Fruit fly (Drosophila melanogaster) whole organism, embryonic: ENCODE measurements around the gene CG42263.

Experiments
- Atf-2 ChIP-seq: fragments of 200-800 bp; sonication (Bioruptor generic); optimal IDR thresholded peaks from 2 replicates; lab custom pipeline; 2016; ENCODE audit warnings: missing biosample characterization, missing genetic modification characterization
- B-H1 ChIP-seq: fragments of 200-800 bp; sonication (Bioruptor generic); IDR thresholded peaks from 3 replicates; pipeline ENCODE4 v1.3.6; 2022; ENCODE audit warnings: missing biosample characterization, missing genetic modification characterization
- C15 ChIP-seq: fragments of 200-800 bp; sonication (Bioruptor generic); IDR thresholded peaks from 3 replicates; pipeline ENCODE4 v1.3.6; 2022; ENCODE audit warnings: missing biosample characterization, missing genetic modification characterization
- CG10565 ChIP-seq: fragments of 200-800 bp; sonication (Bioruptor generic); optimal IDR thresholded peaks from 3 replicates; lab custom pipeline; 2016; ENCODE audit warnings: missing biosample characterization, mild to moderate bottlenecking, missing genetic modification characterization
- CG12236 ChIP-seq: fragments of 200-800 bp; sonication (Bioruptor generic); optimal IDR thresholded peaks from 2 replicates; lab custom pipeline; 2016; ENCODE audit warnings: missing biosample characterization, missing genetic modification characterization
- CG12391 ChIP-seq: fragments of 200-800 bp; sonication (Bioruptor generic); optimal IDR thresholded peaks from 3 replicates; lab custom pipeline; 2018; ENCODE audit warnings: missing biosample characterization, mild to moderate bottlenecking, missing genetic modification characterization, moderate library complexity
- CG1602 ChIP-seq: fragments of 200-800 bp; sonication (Bioruptor generic); optimal IDR thresholded peaks from 3 replicates; lab custom pipeline; 2016; ENCODE audit warnings: missing biosample characterization, missing genetic modification characterization
- CG17328 ChIP-seq: fragments of 200-800 bp; sonication (Bioruptor generic); IDR thresholded peaks from 2 replicates; pipeline ENCODE4 v1.3.6; 2022; ENCODE audit warnings: missing biosample characterization, missing genetic modification characterization
- CG2678 ChIP-seq: fragments of 200-800 bp; sonication (Bioruptor generic); optimal IDR thresholded peaks from 3 replicates; lab custom pipeline; 2019; ENCODE audit warnings: missing biosample characterization, mild to moderate bottlenecking, missing genetic modification characterization, moderate library complexity
- CG30403 ChIP-seq: fragments of 200-800 bp; sonication (Bioruptor generic); optimal IDR thresholded peaks from 3 replicates; lab custom pipeline; 2016; ENCODE audit warnings: missing biosample characterization, missing genetic modification characterization
- CG30431 ChIP-seq: fragments of 200-800 bp; sonication (Bioruptor generic); optimal IDR thresholded peaks from 2 replicates; lab custom pipeline; 2017; ENCODE audit warnings: missing biosample characterization, missing genetic modification characterization
- CG31365 ChIP-seq: fragments of 200-800 bp; sonication (Bioruptor generic); optimal IDR thresholded peaks from 2 replicates; lab custom pipeline; 2018; ENCODE audit warnings: missing biosample characterization, mild to moderate bottlenecking, missing genetic modification characterization
- CG31441 ChIP-seq: fragments of 200-800 bp; sonication (Bioruptor generic); IDR thresholded peaks from 2 replicates; pipeline ENCODE4 v1.3.6; 2022; ENCODE audit warnings: missing biosample characterization, missing genetic modification characterization
- CG3838 ChIP-seq: fragments of 200-800 bp; sonication (Bioruptor generic); optimal IDR thresholded peaks from 3 replicates; lab custom pipeline; 2016; ENCODE audit warnings: missing biosample characterization, missing genetic modification characterization
- CG6175 ChIP-seq: fragments of 200-800 bp; sonication (Bioruptor generic); IDR thresholded peaks from 3 replicates; pipeline ENCODE4 v1.3.6; 2022; ENCODE audit warnings: missing biosample characterization, missing genetic modification characterization
- CG6689 ChIP-seq: fragments of 200-800 bp; sonication (Bioruptor generic); IDR thresholded peaks from 2 replicates; pipeline ENCODE4 v1.3.6; 2022; ENCODE audit warnings: missing biosample characterization, missing genetic modification characterization
- CG7372 ChIP-seq: fragments of 200-800 bp; sonication (Bioruptor generic); IDR thresholded peaks from 2 replicates; pipeline ENCODE4 v1.3.6; 2022; ENCODE audit warnings: missing biosample characterization, missing genetic modification characterization
- CG7745 ChIP-seq: fragments of 200-800 bp; sonication (Bioruptor generic); optimal IDR thresholded peaks from 2 replicates; lab custom pipeline; 2018; ENCODE audit warnings: missing biosample characterization, mild to moderate bottlenecking, missing genetic modification characterization, moderate library complexity
- CG9727 ChIP-seq: fragments of 200-800 bp; sonication (Bioruptor generic); optimal IDR thresholded peaks from 3 replicates; lab custom pipeline; 2017; ENCODE audit warnings: missing biosample characterization, mild to moderate bottlenecking, missing genetic modification characterization
- Deaf1 ChIP-seq: fragments of 200-800 bp; optimal IDR thresholded peaks from 3 replicates; lab custom pipeline; 2019; ENCODE audit warnings: missing biosample characterization, mild to moderate bottlenecking, missing genetic modification characterization, moderate library complexity
- Ets65A ChIP-seq: fragments of 200-800 bp; sonication (Bioruptor generic); peaks from one replicate; lab custom pipeline; 2016; ENCODE audit warnings: missing biosample characterization, missing genetic modification characterization
- H2.0 ChIP-seq: fragments of 200-800 bp; sonication (Bioruptor generic); IDR thresholded peaks from 2 replicates; pipeline ENCODE4 v1.3.6; 2022; ENCODE audit warnings: missing biosample characterization, missing genetic modification characterization
- MESR4 ChIP-seq: fragments of 200-800 bp; sonication (Bioruptor generic); optimal IDR thresholded peaks from 2 replicates; lab custom pipeline; 2018; ENCODE audit warnings: missing biosample characterization, mild to moderate bottlenecking, missing genetic modification characterization, moderate library complexity
- NC2α ChIP-seq: fragments of 200-800 bp; sonication (Bioruptor generic); optimal IDR thresholded peaks from 2 replicates; lab custom pipeline; 2016; ENCODE audit warnings: missing biosample characterization, missing genetic modification characterization
- NK7.1 ChIP-seq: fragments of 200-800 bp; sonication (Bioruptor generic); optimal IDR thresholded peaks from 3 replicates; lab custom pipeline; 2016; ENCODE audit warnings: missing biosample characterization, missing genetic modification characterization
- Oaz ChIP-seq: fragments of 200-800 bp; sonication (Bioruptor generic); IDR thresholded peaks from 2 replicates; pipeline ENCODE4 v1.3.6; 2022; ENCODE audit warnings: missing biosample characterization, missing genetic modification characterization
- Oli ChIP-seq: fragments of 200-800 bp; sonication (Bioruptor generic); optimal IDR thresholded peaks from 2 replicates; lab custom pipeline; 2018; ENCODE audit warnings: missing biosample characterization, mild to moderate bottlenecking, missing genetic modification characterization, moderate library complexity
- Scr ChIP-seq: fragments of 200-800 bp; sonication (Bioruptor generic); IDR thresholded peaks from 2 replicates; pipeline ENCODE4 v1.3.6; 2022; ENCODE audit warnings: missing biosample characterization, missing genetic modification characterization; ENCODE audit not compliant: partially characterized antibody
- Spps ChIP-seq: fragments of 200-800 bp; sonication (Bioruptor generic); optimal IDR thresholded peaks from 2 replicates; lab custom pipeline; 2018; ENCODE audit warnings: missing biosample characterization, mild to moderate bottlenecking, missing genetic modification characterization
- Trl ChIP-seq, 3 experiments: fragments of >200 bp in 2 of 3; fragments of 200-800 bp in 1 of 3; sonication (Bioruptor generic) in 1 of 3; optimal IDR thresholded peaks; 2 replicates in 1 of 3; 3 replicates in 2 of 3; lab custom pipeline; 2016 to 2017; ENCODE audit warnings: missing biosample characterization in 1 of 3, missing genetic modification characterization in 1 of 3
- Usf ChIP-seq: fragments of 200-800 bp; sonication (Bioruptor generic); optimal IDR thresholded peaks from 2 replicates; lab custom pipeline; 2017; ENCODE audit warnings: missing genotype, missing biosample characterization, missing genetic modification characterization
- ato ChIP-seq: fragments of 200-800 bp; sonication (Bioruptor generic); IDR thresholded peaks from 2 replicates; pipeline ENCODE4 v1.3.6; 2022; ENCODE audit warnings: missing biosample characterization, missing genetic modification characterization; ENCODE audit not compliant: partially characterized antibody
- bsh ChIP-seq, 2 experiments: fragments of 200-800 bp; sonication (Bioruptor generic); optimal IDR thresholded peaks; 2 replicates each; lab custom pipeline; 2017 to 2018; ENCODE audit warnings: mild to moderate bottlenecking in 2 of 2, missing biosample characterization in 2 of 2, missing genetic modification characterization in 2 of 2, moderate library complexity in 1 of 2
- fd96Cb ChIP-seq: fragments of 200-800 bp; sonication (Bioruptor generic); optimal IDR thresholded peaks from 2 replicates; lab custom pipeline; 2018; ENCODE audit warnings: missing biosample characterization, mild to moderate bottlenecking, missing genetic modification characterization, moderate library complexity
- gcm ChIP-seq: fragments of 200-800 bp; sonication (Bioruptor generic); optimal IDR thresholded peaks from 2 replicates; lab custom pipeline; 2019; ENCODE audit warnings: missing biosample characterization, mild to moderate bottlenecking, missing genetic modification characterization, moderate library complexity
- gfzf ChIP-seq: fragments of 200-800 bp; sonication (Bioruptor generic); optimal IDR thresholded peaks from 2 replicates; lab custom pipeline; 2016; ENCODE audit warnings: missing biosample characterization, mild to moderate bottlenecking, missing genetic modification characterization, moderate library complexity
- insv ChIP-seq, 2 experiments: fragments of 200-800 bp; sonication (Bioruptor generic); optimal IDR thresholded peaks; 3 replicates each; lab custom pipeline; 2016 to 2018; ENCODE audit warnings: missing biosample characterization in 2 of 2, missing genetic modification characterization in 2 of 2
- lbe ChIP-seq: fragments of 200-800 bp; sonication (Bioruptor generic); optimal IDR thresholded peaks from 2 replicates; lab custom pipeline; 2016; ENCODE audit warnings: missing biosample characterization, mild to moderate bottlenecking, missing genetic modification characterization
- lola ChIP-seq, 3 experiments: fragments of >200 bp in 2 of 3; fragments of 200-800 bp in 1 of 3; sonication (Bioruptor generic) in 1 of 3; optimal IDR thresholded peaks; 2 replicates each; lab custom pipeline; 2017 to 2019; ENCODE audit warnings: missing biosample characterization in 3 of 3, missing genetic modification characterization in 3 of 3, mild to moderate bottlenecking in 1 of 3, moderate library complexity in 1 of 3
- mld ChIP-seq: fragments of 200-800 bp; sonication (Bioruptor generic); IDR thresholded peaks from 3 replicates; pipeline ENCODE4 v1.3.6; 2022; ENCODE audit warnings: missing biosample characterization, missing genetic modification characterization; ENCODE audit not compliant: partially characterized antibody
- nerfin-2 ChIP-seq: fragments of 200-800 bp; sonication (Bioruptor generic); IDR thresholded peaks from 2 replicates; pipeline ENCODE4 v1.3.6; 2022; ENCODE audit warnings: missing biosample characterization, missing genetic modification characterization; ENCODE audit not compliant: partially characterized antibody
- org-1 ChIP-seq: fragments of 200-800 bp; sonication (Bioruptor generic); optimal IDR thresholded peaks from 2 replicates; lab custom pipeline; 2017; ENCODE audit warnings: missing biosample characterization, missing genetic modification characterization
- pita ChIP-seq: fragments of 200-800 bp; sonication (Bioruptor generic); optimal IDR thresholded peaks from 2 replicates; lab custom pipeline; 2017; ENCODE audit warnings: missing biosample characterization, mild to moderate bottlenecking, missing genetic modification characterization
- psq ChIP-seq: fragments of 200-800 bp; sonication (Bioruptor generic); optimal IDR thresholded peaks from 2 replicates; lab custom pipeline; 2017; ENCODE audit warnings: missing biosample characterization, missing genetic modification characterization
- run ChIP-seq: fragments of 200-800 bp; sonication (Bioruptor generic); optimal IDR thresholded peaks from 3 replicates; lab custom pipeline; 2018; ENCODE audit warnings: missing biosample characterization, mild to moderate bottlenecking, missing genetic modification characterization
- sd ChIP-seq: fragments of 200-800 bp; sonication (Bioruptor generic); optimal IDR thresholded peaks from 3 replicates; lab custom pipeline; 2018; ENCODE audit warnings: missing biosample characterization, mild to moderate bottlenecking, missing genetic modification characterization, moderate library complexity
- vnd ChIP-seq: fragments of 200-800 bp; sonication (Bioruptor generic); IDR thresholded peaks from 3 replicates; pipeline ENCODE4 v1.3.6; 2022; ENCODE audit warnings: missing biosample characterization, missing genetic modification characterization; ENCODE audit not compliant: partially characterized antibody

The CG42263 gene

DNA sequence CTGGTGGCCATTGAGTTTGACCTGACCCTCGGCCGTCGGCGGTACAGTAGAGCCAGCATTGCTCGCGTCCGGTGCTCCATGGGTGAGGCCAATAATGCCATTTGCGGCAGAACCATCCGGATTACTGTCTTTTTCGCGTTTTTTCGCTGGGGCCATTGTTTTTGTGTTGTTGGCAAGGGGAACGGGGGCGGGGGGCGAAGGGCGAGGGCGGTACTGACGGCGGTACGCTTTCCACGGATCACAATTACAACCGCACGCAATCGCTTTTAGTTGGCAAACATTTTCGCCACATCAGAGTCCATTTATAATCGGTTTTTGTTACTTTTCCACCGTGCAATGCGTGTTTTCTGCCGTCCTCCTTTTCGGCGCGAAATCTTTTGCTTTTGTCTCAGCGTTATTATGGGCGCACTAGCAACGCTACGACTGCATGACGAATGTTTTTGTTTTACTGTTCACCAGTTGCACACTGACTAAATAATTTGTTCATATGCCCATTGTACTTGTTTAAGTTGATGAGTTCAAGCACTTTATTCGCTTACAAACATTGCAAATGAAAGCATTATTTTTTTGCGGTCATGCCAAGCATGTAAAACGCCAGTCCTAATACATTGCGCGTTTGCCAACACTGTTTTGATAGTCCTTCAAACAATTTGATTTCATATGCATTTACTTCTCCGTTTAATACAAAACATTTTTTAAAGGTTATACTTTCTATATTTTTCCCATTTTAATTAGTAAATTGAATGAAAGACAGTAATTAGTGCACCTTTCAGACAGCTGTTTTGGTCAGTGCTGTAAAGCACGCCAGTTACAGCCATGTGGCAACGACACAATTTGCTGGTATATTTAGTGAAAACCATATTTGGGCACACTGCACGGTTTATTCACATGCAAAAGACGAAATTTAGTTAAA, 32.5 kb downstream of the CG42263 start, which contains the start of gene Pfdn6:
Gene Pfdn6, plus strand, starts transcription at position 839 of the 913 bp plus-strand sequence.
- TF ChIP-seq org-1 (GFP tag; lab: Kevin White, UChicago) (no peak), Deaf1 (tag; lab: Kevin White, UChicago) (no peak), CG17328 (peak; percentile 68), CG12391 (tag; lab: Kevin White, UChicago) (peak; percentile 80), Usf (GFP tag; lab: Kevin White, UChicago) (peak; percentile 17), sd (tag; lab: Kevin White, UChicago) (no peak), H2.0 (GFP tag; lab: Robert Waterston, UW) (peak; percentile 83), vnd (peak; percentile 83), CG7372 (GFP tag; lab: Robert Waterston, UW) (peak; percentile 67), Atf-2 (GFP tag; lab: Kevin White, UChicago) (peak; percentile 77), CG7745 (no peak), CG31365 (tag; lab: Kevin White, UChicago) (no peak), NC2α (no peak), Trl (optimal IDR thresholded peaks at IDR 0.05; lab: Kevin White, UChicago) (peak in 1 of 2 experiments; percentile 31), Trl (GFP tag; optimal IDR thresholded peaks at IDR 0.05; lab: Kevin White, UChicago) (peak; percentile 69), CG12236 (GFP tag; lab: Kevin White, UChicago) (peak; percentile 17), lbe (GFP tag; lab: Kevin White, UChicago) (peak; percentile 70), CG1602 (GFP tag; lab: Kevin White, UChicago) (peak; percentile 76), CG9727 (GFP tag; lab: Kevin White, UChicago) (peak; percentile 79), nerfin-2 (GFP tag; lab: Robert Waterston, UW) (peak; percentile 76), mld (GFP tag; lab: Robert Waterston, UW) (0 out of 3 replicates have a peak, but pooled peaks have one; percentile 64), Oaz (GFP tag; lab: Robert Waterston, UW) (peak; percentile 85; the same call in 1 of the 2 replicates), MESR4 (GFP tag; lab: Kevin White, UChicago) (peak; percentile 82), CG30403 (GFP tag; lab: Kevin White, UChicago) (peak; percentile 90), insv (GFP tag; optimal IDR thresholded peaks at IDR 0.05; lab: Kevin White, UChicago) (peak in 1 of 2 experiments; percentile 68), CG30431 (GFP tag; lab: Kevin White, UChicago) (peak; percentile 57), CG10565 (GFP tag; lab: Kevin White, UChicago) (no peak), lola (GFP tag; optimal IDR thresholded peaks at IDR 0.05; lab: Kevin White, UChicago) (peak in 1 of 3 experiments; percentile 85), CG3838 (peak; percentile 36), Oli (tag; lab: Kevin White, UChicago) (no peak), bsh (GFP tag; optimal IDR thresholded peaks at IDR 0.05; lab: Kevin White, UChicago) (peak in 1 of 2 experiments; percentile 64), CG6175 (GFP tag; lab: Robert Waterston, UW) (no peak), C15 (GFP tag; lab: Robert Waterston, UW) (peak; percentile 37; the same call in 1 of the 3 replicates), CG6689 (peak; percentile 75), CG2678 (peak; percentile 39), run (tag; lab: Kevin White, UChicago) (peak; percentile 12), gcm (GFP tag; lab: Kevin White, UChicago) (peak; percentile 7), pita (no peak), Scr (GFP tag; lab: Robert Waterston, UW) (peak; percentile 64), B-H1 (GFP tag; lab: Robert Waterston, UW) (peak; percentile 41; the same call in 1 of the 3 replicates), NK7.1 (GFP tag; lab: Kevin White, UChicago) (no peak), psq (GFP tag; lab: Kevin White, UChicago) (peak; percentile 9), gfzf (GFP tag; lab: Kevin White, UChicago) (peak; percentile 81), ato (GFP tag; lab: Robert Waterston, UW) (peak; percentile 54), Spps (tag; lab: Kevin White, UChicago) (peak; percentile 23), Ets65A (peak; percentile 97), CG31441 (peak; percentile 71), fd96Cb (peak; percentile 67)
